Worm (Caenorhabditis elegans) whole organism, L1 larva: ENCODE data around the gene F22E5.1.

Source experiments
- C04F5.9 ChIP-seq: sonication (generic microtip); optimal IDR thresholded peaks from 2 replicates; lab custom pipeline; 2016; ENCODE audit warnings: missing genetic modification characterization, missing compliant biosample characterization
- C16A3.4 ChIP-seq: fragments of 150-350 bp; optimal IDR thresholded peaks from 2 replicates; lab custom pipeline; 2014; ENCODE audit warnings: missing biosample characterization, missing genetic modification characterization
- aha-1 ChIP-seq: fragments of 150-350 bp; optimal IDR thresholded peaks from 2 replicates; lab custom pipeline; 2014; ENCODE audit warnings: missing biosample characterization, missing genetic modification characterization
- alr-1 ChIP-seq: fragments of 200-800 bp; sonication (Bioruptor generic); optimal IDR thresholded peaks from 2 replicates; lab custom pipeline; 2018; ENCODE audit warnings: borderline replicate concordance, mild to moderate bottlenecking, missing genetic modification characterization, missing compliant biosample characterization
- aly-2 ChIP-seq: fragments of 150-350 bp; optimal IDR thresholded peaks from 2 replicates; lab custom pipeline; 2014; ENCODE audit warnings: missing biosample characterization, missing genetic modification characterization
- ama-1 ChIP-seq: fragments of 150-350 bp; optimal IDR thresholded peaks from 2 replicates; lab custom pipeline; 2014
- ceh-63 ChIP-seq: fragments of 200-800 bp; sonication (Bioruptor generic); optimal IDR thresholded peaks from 2 replicates; lab custom pipeline; 2018; ENCODE audit warnings: mild to moderate bottlenecking, missing genetic modification characterization, missing compliant biosample characterization
- ceh-82 ChIP-seq, 3 experiments: fragments of 150-350 bp in 1 of 3; sonication (generic microtip) in 2 of 3; optimal IDR thresholded peaks; 2 replicates each; lab custom pipeline; 2014 to 2017; ENCODE audit warnings: missing biosample characterization in 3 of 3, missing genetic modification characterization in 3 of 3
- ceh-88 ChIP-seq: fragments of 200-800 bp; sonication (Bioruptor generic); IDR thresholded peaks from 2 replicates; pipeline ENCODE4 v1.3.6; 2022; ENCODE audit warnings: missing genetic modification characterization, missing compliant biosample characterization
- dpl-1 ChIP-seq, 3 experiments: fragments of 150-350 bp in 2 of 3; sonication (generic microtip) in 1 of 3; optimal IDR thresholded peaks; 2 replicates each; lab custom pipeline; 2014 to 2017; ENCODE audit warnings: missing biosample characterization in 3 of 3, missing genetic modification characterization in 3 of 3, missing genetic modification reagents in 3 of 3
- efl-1 ChIP-seq, 4 experiments: fragments of 150-350 bp; optimal IDR thresholded peaks in 3 of 4; peaks in 1 of 4; 1 replicate in 1 of 4; 2 replicates in 3 of 4; lab custom pipeline; 2014; ENCODE audit warnings: missing biosample characterization in 2 of 4, missing genetic modification characterization in 2 of 4, missing genetic modification reagents in 2 of 4
- efl-3 ChIP-seq: fragments of 200-800 bp; sonication (Bioruptor generic); optimal IDR thresholded peaks from 2 replicates; lab custom pipeline; 2018; ENCODE audit warnings: mild to moderate bottlenecking, missing genetic modification characterization, missing compliant biosample characterization
- egl-27 ChIP-seq, 2 experiments: fragments of 150-350 bp in 1 of 2; sonication (generic microtip); optimal IDR thresholded peaks; 3 replicates each; lab custom pipeline; 2017 to 2018; ENCODE audit warnings: missing biosample characterization in 2 of 2, missing genetic modification characterization in 2 of 2, missing genetic modification reagents in 2 of 2
- elt-2 ChIP-seq: sonication (generic microtip); optimal IDR thresholded peaks from 2 replicates; lab custom pipeline; 2016; ENCODE audit warnings: missing genetic modification characterization, mild to moderate bottlenecking, inconsistent platforms, missing compliant biosample characterization, missing genetic modification reagents
- fkh-10 ChIP-seq: sonication (generic microtip); optimal IDR thresholded peaks from 2 replicates; lab custom pipeline; 2017; ENCODE audit warnings: missing biosample characterization, missing genetic modification reagents, missing genetic modification characterization
- fkh-4 ChIP-seq: sonication (generic microtip); optimal IDR thresholded peaks from 2 replicates; lab custom pipeline; 2016; ENCODE audit warnings: missing compliant biosample characterization, missing genetic modification characterization, borderline replicate concordance
- fos-1 ChIP-seq: fragments of 150-350 bp; optimal IDR thresholded peaks from 2 replicates; lab custom pipeline; 2014; ENCODE audit warnings: missing biosample characterization, missing genetic modification characterization
- grh-1 ChIP-seq: fragments of 200-800 bp; sonication (Bioruptor generic); IDR thresholded peaks from 2 replicates; pipeline ENCODE4 v1.3.6; 2022; ENCODE audit warnings: missing genetic modification reagents, missing genetic modification characterization, missing compliant biosample characterization
- hlh-17 ChIP-seq: fragments of 200-800 bp; sonication (Bioruptor generic); optimal IDR thresholded peaks from 2 replicates; lab custom pipeline; 2018; ENCODE audit warnings: missing genetic modification characterization, mild to moderate bottlenecking, missing compliant biosample characterization, moderate library complexity, borderline replicate concordance
- hlh-4 ChIP-seq: sonication (generic microtip); optimal IDR thresholded peaks from 2 replicates; lab custom pipeline; 2016; ENCODE audit warnings: mild to moderate bottlenecking, missing genetic modification characterization, missing compliant biosample characterization
- jun-1 ChIP-seq: fragments of 150-350 bp; optimal IDR thresholded peaks from 2 replicates; lab custom pipeline; 2014; ENCODE audit warnings: missing biosample characterization, missing genetic modification reagents, missing genetic modification characterization
- lin-14 ChIP-seq: fragments of 200-800 bp; sonication (Bioruptor generic); optimal IDR thresholded peaks from 2 replicates; lab custom pipeline; 2018; ENCODE audit warnings: mild to moderate bottlenecking, missing genetic modification characterization, moderate library complexity, missing compliant biosample characterization
- lin-35 ChIP-seq, 2 experiments: fragments of 150-350 bp; optimal IDR thresholded peaks; 2 replicates each; lab custom pipeline; 2014; ENCODE audit warnings: missing biosample characterization in 2 of 2, missing genetic modification characterization in 2 of 2, missing genetic modification reagents in 2 of 2
- lin-39 ChIP-seq: fragments of 150-350 bp; optimal IDR thresholded peaks from 2 replicates; lab custom pipeline; 2014; ENCODE audit warnings: missing biosample characterization, missing genetic modification reagents, missing genetic modification characterization
- mef-2 ChIP-seq: fragments of 150-350 bp; optimal IDR thresholded peaks from 2 replicates; lab custom pipeline; 2014; ENCODE audit warnings: missing biosample characterization, missing genetic modification characterization
- mep-1 ChIP-seq: fragments of 150-350 bp; optimal IDR thresholded peaks from 2 replicates; lab custom pipeline; 2014; ENCODE audit warnings: missing biosample characterization, missing genetic modification characterization
- nhr-19 ChIP-seq: fragments of 200-800 bp; sonication (Bioruptor generic); conservative IDR thresholded peaks from 2 replicates; pipeline ENCODE4 v1.3.6; 2022; ENCODE audit warnings: missing genetic modification characterization, missing compliant biosample characterization
- nhr-237 ChIP-seq: fragments of 150-350 bp; optimal IDR thresholded peaks from 2 replicates; lab custom pipeline; 2014; ENCODE audit warnings: missing biosample characterization, missing genetic modification characterization
- nhr-28 ChIP-seq: fragments of 150-350 bp; optimal IDR thresholded peaks from 2 replicates; lab custom pipeline; 2014; ENCODE audit warnings: missing biosample characterization, missing genetic modification characterization
- nhr-71 ChIP-seq: sonication (generic microtip); optimal IDR thresholded peaks from 2 replicates; lab custom pipeline; 2016; ENCODE audit warnings: mild to moderate bottlenecking, missing genetic modification characterization, moderate library complexity, missing compliant biosample characterization
- nhr-85 ChIP-seq: sonication (generic microtip); peaks from one replicate; lab custom pipeline; 2016; ENCODE audit warnings: missing genetic modification characterization, inconsistent platforms, missing compliant biosample characterization
- nhr-90 ChIP-seq: sonication (generic microtip); optimal IDR thresholded peaks from 2 replicates; lab custom pipeline; 2016; ENCODE audit warnings: mild to moderate bottlenecking, missing genetic modification characterization, missing compliant biosample characterization; ENCODE audit not compliant: poor library complexity
- rnt-1 ChIP-seq: sonication (generic microtip); optimal IDR thresholded peaks from 2 replicates; lab custom pipeline; 2016; ENCODE audit warnings: mild to moderate bottlenecking, missing genetic modification characterization, moderate library complexity, missing compliant biosample characterization
- skn-1 ChIP-seq: fragments of 150-350 bp; optimal IDR thresholded peaks from 2 replicates; lab custom pipeline; 2014; ENCODE audit warnings: missing biosample characterization, missing genetic modification characterization
- snpc-4 ChIP-seq: fragments of 150-350 bp; optimal IDR thresholded peaks from 2 replicates; lab custom pipeline; 2014; ENCODE audit warnings: missing biosample characterization, missing genetic modification characterization
- snu-23 ChIP-seq: sonication (generic microtip); optimal IDR thresholded peaks from 2 replicates; lab custom pipeline; 2016; ENCODE audit warnings: missing genetic modification characterization, missing compliant biosample characterization
- sox-4 ChIP-seq: sonication (generic microtip); optimal IDR thresholded peaks from 2 replicates; lab custom pipeline; 2016; ENCODE audit warnings: missing genetic modification characterization, missing compliant biosample characterization
- swsn-7 ChIP-seq: sonication (generic microtip); optimal IDR thresholded peaks from 2 replicates; lab custom pipeline; 2016; ENCODE audit warnings: missing genetic modification characterization, missing compliant biosample characterization
- tbx-2 ChIP-seq: sonication (generic microtip); optimal IDR thresholded peaks from 2 replicates; lab custom pipeline; 2016; ENCODE audit warnings: missing genetic modification characterization, missing compliant biosample characterization
- tlp-1 ChIP-seq: fragments of 150-350 bp; optimal IDR thresholded peaks from 2 replicates; lab custom pipeline; 2014; ENCODE audit warnings: missing biosample characterization, missing genetic modification characterization
- unc-130 ChIP-seq: fragments of 150-350 bp; optimal IDR thresholded peaks from 2 replicates; lab custom pipeline; 2017; ENCODE audit warnings: missing biosample characterization, missing genetic modification characterization, inconsistent platforms
- unc-86 ChIP-seq: sonication (generic microtip); optimal IDR thresholded peaks from 2 replicates; lab custom pipeline; 2016; ENCODE audit warnings: missing genetic modification characterization, missing compliant biosample characterization
- vab-15 ChIP-seq: sonication (generic microtip); optimal IDR thresholded peaks from 2 replicates; lab custom pipeline; 2017; ENCODE audit warnings: missing genotype, mild to moderate bottlenecking, missing genetic modification characterization, missing compliant biosample characterization
- ztf-11 ChIP-seq, 2 experiments: sonication (generic microtip); optimal IDR thresholded peaks; 2 replicates each; lab custom pipeline; 2016 to 2017; ENCODE audit warnings: missing genetic modification characterization in 2 of 2, missing biosample characterization in 1 of 2, missing compliant biosample characterization in 1 of 2

F22E5.1 gene

ce11 chrII:2692476-2692875, 18.9 kb downstream of the F22E5.1 start, which contains the start of gene set-11:
Gene set-11 (minus strand): TSS chrII:2692576.
- no peak for TF ChIP-seq ceh-63
- TF ChIP-seq fos-1 (tag; lab: Kevin White, UChicago): no peak
- TF ChIP-seq lin-14 (GFP tag; lab: Kevin White, UChicago): no peak
- TF ChIP-seq C16A3.4: no peak
- TF ChIP-seq fkh-4 (tag; lab: Kevin White, UChicago): no peak
- TF ChIP-seq unc-86: no peak
- no peak for TF ChIP-seq snpc-4
- no peak for TF ChIP-seq tlp-1
- no peak for TF ChIP-seq sox-4 (tag; lab: Kevin White, UChicago)

ce11 chrII:2695079-2695478, 21.5 kb downstream of the F22E5.1 start:
- TF ChIP-seq fkh-10 (peak; percentile 33), lin-14 (GFP tag; lab: Kevin White, UChicago) (peak; percentile 57), elt-2 (no peak), efl-1 (optimal IDR thresholded peaks at IDR 0.05; lab: Kevin White, UChicago) (no peak), efl-1 (GFP tag; optimal IDR thresholded peaks at IDR 0.05 in 1 of 2; lab: Kevin White, UChicago) (peak in 1 of 2 experiments; percentile 88), nhr-90 (tag; lab: Kevin White, UChicago) (no peak), ztf-11 (tag; optimal IDR thresholded peaks at IDR 0.05; lab: Kevin White, UChicago) (no peak), egl-27 (tag; optimal IDR thresholded peaks at IDR 0.05; lab: Kevin White, UChicago) (no peak), hlh-17 (no peak), sox-4 (tag; lab: Kevin White, UChicago) (no peak), nhr-71 (tag; lab: Kevin White, UChicago) (no peak)

ce11 chrII:2698378-2698777, 24.8 kb downstream of the F22E5.1 start, which contains the start of gene sri-62:
Gene sri-62 (minus strand): TSS chrII:2698478.
- TF ChIP-seq fkh-4 (tag; lab: Kevin White, UChicago): no peak
- no peak for TF ChIP-seq aly-2 (tag; lab: Kevin White, UChicago)
- no peak for TF ChIP-seq tlp-1
- no peak for TF ChIP-seq ceh-63
- TF ChIP-seq lin-39: no peak
- no peak for TF ChIP-seq aha-1
- TF ChIP-seq alr-1 (tag; lab: Kevin White, UChicago): no peak
- TF ChIP-seq mef-2 (tag; lab: Kevin White, UChicago): no peak
- no peak for TF ChIP-seq nhr-85
- TF ChIP-seq fkh-10: no peak
- TF ChIP-seq nhr-237 (tag; lab: Kevin White, UChicago): no peak
- TF ChIP-seq grh-1 (GFP tag; lab: Robert Waterston, UW): no peak
- TF ChIP-seq efl-3: no peak
- TF ChIP-seq swsn-7 (tag; lab: Kevin White, UChicago): no peak
- TF ChIP-seq vab-15 (tag; lab: Kevin White, UChicago): no peak
- TF ChIP-seq, all 84 proteins: peak for 0

- TF ChIP-seq ceh-82 (tag; optimal IDR thresholded peaks at IDR 0.05; lab: Kevin White, UChicago) (no peak), unc-130 (tag; lab: Kevin White, UChicago) (no peak), hlh-4 (tag; lab: Kevin White, UChicago) (peak; percentile 77), hlh-17 (no peak), fos-1 (tag; lab: Kevin White, UChicago) (no peak), mef-2 (tag; lab: Kevin White, UChicago) (no peak), lin-35 (GFP tag; optimal IDR thresholded peaks at IDR 0.05; lab: Kevin White, UChicago) (no peak)
Measured at ce11 chrII:2700229-2700628, 26.7 kb downstream of the F22E5.1 start, which contains the start of gene sri-61. Gene sri-61 (minus strand): TSS chrII:2700329.

- TF ChIP-seq snu-23 (GFP tag; lab: Kevin White, UChicago): no peak
- no peak for TF ChIP-seq unc-130 (tag; lab: Kevin White, UChicago)
- TF ChIP-seq efl-3: no peak
- TF ChIP-seq ama-1: no peak
- no peak for TF ChIP-seq lin-14 (GFP tag; lab: Kevin White, UChicago)
- no peak for TF ChIP-seq jun-1 (tag; lab: Kevin White, UChicago)
- TF ChIP-seq ceh-88 (GFP tag; lab: Robert Waterston, UW): no peak
- no peak for TF ChIP-seq C04F5.9 (tag; lab: Kevin White, UChicago)
- no peak for TF ChIP-seq nhr-19 (GFP tag; lab: Robert Waterston, UW)
- TF ChIP-seq rnt-1 (tag; lab: Kevin White, UChicago): no peak
- TF ChIP-seq mep-1 (tag; lab: Kevin White, UChicago): no peak
- TF ChIP-seq tbx-2 (tag; lab: Kevin White, UChicago): no peak
- no peak for TF ChIP-seq dpl-1 (GFP tag; optimal IDR thresholded peaks at IDR 0.05; lab: Kevin White, UChicago)
- no peak for TF ChIP-seq nhr-28 (tag; lab: Kevin White, UChicago)
- no peak for TF ChIP-seq skn-1 (tag; lab: Kevin White, UChicago)
- no peak for TF ChIP-seq fos-1 (tag; lab: Kevin White, UChicago)
Measured at ce11 chrII:2702757-2703156, 29.2 kb downstream of the F22E5.1 start, which contains the start of gene sri-60. Gene sri-60 (minus strand): TSS chrII:2702857.
